Worm (Caenorhabditis elegans): ENCODE data around the gene flp-10.

The flp-10 gene

DNA sequence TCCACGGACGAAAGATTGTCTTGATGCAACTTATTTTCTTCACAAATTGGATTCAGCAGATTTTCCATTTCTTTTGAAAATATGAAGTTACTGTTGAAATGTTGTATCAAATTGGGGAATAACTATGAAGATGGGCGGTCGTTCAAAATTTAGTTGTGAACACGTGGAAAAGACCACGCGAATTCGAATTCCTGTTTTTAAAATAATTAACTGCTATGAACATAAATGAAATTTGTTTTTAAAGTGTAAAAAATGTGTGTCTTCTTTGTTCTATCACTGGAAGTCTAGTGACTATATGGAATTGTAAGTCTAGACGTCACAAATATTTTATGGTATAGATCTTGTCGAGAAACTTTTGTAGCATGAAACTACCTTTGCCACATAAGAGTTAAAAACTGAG is 30.3 kb upstream of the flp-10 start, which contains the start of gene C06A6.7:
C06A6.7 (minus strand) TSS at position 101 of the 400 bp plus-strand sequence.
- no peak for TF ChIP-seq ztf-4 (tag; optimal IDR thresholded peaks at IDR 0.05)
- TF ChIP-seq jun-1 (tag; optimal IDR thresholded peaks at IDR 0.05): no peak
- no peak for TF ChIP-seq zag-1 (tag; optimal IDR thresholded peaks at IDR 0.05)
- TF ChIP-seq unc-62 (GFP tag; optimal IDR thresholded peaks at IDR 0.05): no peak
- TF ChIP-seq ceh-28 (tag; optimal IDR thresholded peaks at IDR 0.05): no peak
- TF ChIP-seq pha-4 (tag; optimal IDR thresholded peaks at IDR 0.05): no peak
- no peak for TF ChIP-seq skn-1 (tag; optimal IDR thresholded peaks at IDR 0.05)
- TF ChIP-seq aly-2 (tag; optimal IDR thresholded peaks at IDR 0.05): no peak
- no peak for TF ChIP-seq hmg-11 (tag; optimal IDR thresholded peaks at IDR 0.05)

DNA sequence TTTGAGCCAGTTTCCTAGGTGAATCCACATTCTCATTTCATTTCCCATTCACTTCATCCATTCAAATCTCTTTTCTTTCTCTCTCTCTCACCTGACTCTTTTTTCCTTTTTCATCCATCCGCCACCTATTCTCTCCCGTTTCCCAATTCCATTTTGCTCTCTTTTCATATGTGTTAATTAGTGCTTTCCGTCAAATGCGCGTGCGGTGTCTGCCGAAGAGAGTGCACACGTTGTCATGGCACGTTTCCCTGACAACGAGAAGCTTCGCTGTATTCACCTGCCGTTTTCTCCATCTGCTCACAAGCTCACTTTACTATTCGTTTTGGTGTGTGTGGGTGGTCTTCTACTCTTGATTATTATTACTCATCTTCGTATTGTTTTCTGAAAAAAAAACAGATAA is 28.8 kb upstream of the flp-10 start:
- TF ChIP-seq hmg-11 (tag; optimal IDR thresholded peaks at IDR 0.05): no peak
- TF ChIP-seq sea-2 (GFP tag; optimal IDR thresholded peaks at IDR 0.05): no peak
- TF ChIP-seq elt-1 (tag; optimal IDR thresholded peaks at IDR 0.05): no peak
- no peak for TF ChIP-seq pqm-1 (tag; optimal IDR thresholded peaks at IDR 0.05)
- TF ChIP-seq nhr-28 (tag; optimal IDR thresholded peaks at IDR 0.05): no peak
- TF ChIP-seq nhr-76 (tag; optimal IDR thresholded peaks at IDR 0.05): no peak
- no peak for TF ChIP-seq ZK546.5 (tag; optimal IDR thresholded peaks at IDR 0.05)
- no peak for TF ChIP-seq unc-62 (GFP tag; optimal IDR thresholded peaks at IDR 0.05)
- no peak for TF ChIP-seq skn-1 (tag; optimal IDR thresholded peaks at IDR 0.05)
- no peak for TF ChIP-seq fkh-10 (GFP tag; optimal IDR thresholded peaks at IDR 0.05)
- TF ChIP-seq nhr-77 (tag; optimal IDR thresholded peaks at IDR 0.05): no peak

- no peak for TF ChIP-seq aly-2 (tag; optimal IDR thresholded peaks at IDR 0.05)
- TF ChIP-seq nhr-43 (tag; optimal IDR thresholded peaks at IDR 0.05; ENCODE audit: poor library complexity, severe bottlenecking): no peak
- no peak for TF ChIP-seq hmg-11 (tag; optimal IDR thresholded peaks at IDR 0.05)
- TF ChIP-seq eor-1 (tag; optimal IDR thresholded peaks at IDR 0.05): no peak
- no peak for TF ChIP-seq ceh-82 (tag; optimal IDR thresholded peaks at IDR 0.05)
- TF ChIP-seq ceh-28 (tag; optimal IDR thresholded peaks at IDR 0.05): peak; percentile 45
- TF ChIP-seq nhr-237 (tag; optimal IDR thresholded peaks at IDR 0.05): no peak
- TF ChIP-seq elt-2 (tag; optimal IDR thresholded peaks at IDR 0.05): peak; percentile 89
- TF ChIP-seq nhr-12 (tag; optimal IDR thresholded peaks at IDR 0.05): no peak
- no peak for TF ChIP-seq nhr-28 (tag; optimal IDR thresholded peaks at IDR 0.05)
- TF ChIP-seq ztf-4 (tag; optimal IDR thresholded peaks at IDR 0.05): no peak
- TF ChIP-seq egl-5 (tag; optimal IDR thresholded peaks at IDR 0.05): no peak
- no peak for TF ChIP-seq ztf-11 (tag; optimal IDR thresholded peaks at IDR 0.05)
- no peak for TF ChIP-seq zag-1 (tag; optimal IDR thresholded peaks at IDR 0.05)
- no peak for TF ChIP-seq skn-1 (tag; optimal IDR thresholded peaks at IDR 0.05)
- no peak for TF ChIP-seq nhr-11 (tag; optimal IDR thresholded peaks at IDR 0.05)
- peak; percentile 50 for TF ChIP-seq pha-4 (tag; optimal IDR thresholded peaks at IDR 0.05)
- peak; percentile 90 for TF ChIP-seq pqm-1 (tag; optimal IDR thresholded peaks at IDR 0.05)
- no peak for TF ChIP-seq nfya-1 (tag; optimal IDR thresholded peaks at IDR 0.05; ENCODE audit: insufficient read depth)
- no peak for TF ChIP-seq fkh-10 (GFP tag; optimal IDR thresholded peaks at IDR 0.05)
- TF ChIP-seq elt-3 (tag; optimal IDR thresholded peaks at IDR 0.05): no peak
- no peak for TF ChIP-seq mml-1 (tag; optimal IDR thresholded peaks at IDR 0.05)
- TF ChIP-seq R02D3.7 (tag; optimal IDR thresholded peaks at IDR 0.05): no peak
- TF ChIP-seq lin-15B (tag; optimal IDR thresholded peaks at IDR 0.05): no peak
- TF ChIP-seq nhr-23 (tag; optimal IDR thresholded peaks at IDR 0.05): no peak
- TF ChIP-seq sea-2 (GFP tag; optimal IDR thresholded peaks at IDR 0.05): no peak
- no peak for TF ChIP-seq lin-39 (tag; optimal IDR thresholded peaks at IDR 0.05)
- TF ChIP-seq egl-27 (tag; optimal IDR thresholded peaks at IDR 0.05): no peak
- TF ChIP-seq unc-39 (tag; optimal IDR thresholded peaks at IDR 0.05): no peak
- no peak for TF ChIP-seq ama-1 (optimal IDR thresholded peaks at IDR 0.05)
- TF ChIP-seq ZK546.5 (tag; optimal IDR thresholded peaks at IDR 0.05): no peak
These were observed 27.5 kb upstream of the flp-10 start for ce11 chrIV:7841218-7841617.

- TF ChIP-seq pqm-1 (tag; optimal IDR thresholded peaks at IDR 0.05) (peak; percentile 67), zag-1 (tag; optimal IDR thresholded peaks at IDR 0.05) (no peak), ama-1 (optimal IDR thresholded peaks at IDR 0.05) (no peak), elt-2 (tag; optimal IDR thresholded peaks at IDR 0.05) (peak; percentile 90)
These were observed 24.3 kb upstream of the flp-10 start for ce11 chrIV:7844333-7844973.

Data from whole organism, L3 larva.